Worm (Caenorhabditis elegans) whole organism, L4 larva: ENCODE data around the gene ZK353.3.
A peak's percentile ranks its signal among the peaks of the same experiment; 100 is the strongest.

Experiments
- D1046.2 ChIP-seq: fragments of 200-800 bp; sonication (Bioruptor generic); IDR thresholded peaks from 2 replicates; pipeline ENCODE4 v1.3.6; 2022; ENCODE audit warnings: missing genetic modification characterization, missing compliant biosample characterization
- F10B5.3 ChIP-seq: sonication (generic microtip); optimal IDR thresholded peaks from 2 replicates; lab custom pipeline; 2016; ENCODE audit warnings: mild to moderate bottlenecking, missing genetic modification characterization, missing compliant biosample characterization
- T26A8.4 ChIP-seq: fragments of 200-800 bp; sonication (Bioruptor generic); IDR thresholded peaks from 2 replicates; pipeline ENCODE4 v1.3.6; 2022; ENCODE audit warnings: missing genetic modification characterization, missing compliant biosample characterization
- Y105C5A.15 ChIP-seq: fragments of 200-800 bp; sonication (Bioruptor generic); IDR thresholded peaks from 2 replicates; pipeline ENCODE4 v1.3.6; 2022; ENCODE audit warnings: missing genetic modification characterization, missing compliant biosample characterization
- Y48G9A.11 ChIP-seq: fragments of 200-800 bp; sonication (Bioruptor generic); IDR thresholded peaks from 2 replicates; pipeline ENCODE4 v1.3.6; 2022; ENCODE audit warnings: missing genetic modification reagents, missing genetic modification characterization, missing compliant biosample characterization
- Y5F2A.4 ChIP-seq: fragments of 200-800 bp; sonication (Bioruptor generic); optimal IDR thresholded peaks from 2 replicates; lab custom pipeline; 2018; ENCODE audit warnings: mild to moderate bottlenecking, missing genetic modification characterization, missing compliant biosample characterization
- aha-1 ChIP-seq: fragments of 150-350 bp; peaks from one replicate; lab custom pipeline; 2014; ENCODE audit warnings: missing biosample characterization, missing genetic modification characterization
- aly-2 ChIP-seq: sonication (generic microtip); optimal IDR thresholded peaks from 2 replicates; lab custom pipeline; 2018; ENCODE audit warnings: missing biosample characterization, missing genetic modification characterization
- attf-4 ChIP-seq: sonication (generic microtip); optimal IDR thresholded peaks from 3 replicates; lab custom pipeline; 2017; ENCODE audit warnings: missing biosample characterization, missing genetic modification characterization
- ceh-20 ChIP-seq: fragments of 200-800 bp; sonication (Bioruptor generic); IDR thresholded peaks from 2 replicates; pipeline ENCODE4 v1.3.6; 2022; ENCODE audit warnings: missing genetic modification reagents, missing genetic modification characterization, missing compliant biosample characterization
- ceh-82 ChIP-seq: sonication (generic microtip); optimal IDR thresholded peaks from 2 replicates; lab custom pipeline; 2017; ENCODE audit warnings: missing biosample characterization, missing genetic modification characterization
- cey-2 ChIP-seq: sonication (generic microtip); optimal IDR thresholded peaks from 3 replicates; lab custom pipeline; 2017; ENCODE audit warnings: missing genetic modification characterization, mild to moderate bottlenecking, missing compliant biosample characterization, antibody characterized with exemption, borderline replicate concordance; ENCODE audit not compliant: insufficient read depth
- ctbp-1 ChIP-seq: fragments of 200-800 bp; sonication (Bioruptor generic); IDR thresholded peaks from 2 replicates; pipeline ENCODE4 v1.3.6; 2022; ENCODE audit warnings: missing genetic modification reagents, missing genetic modification characterization, missing compliant biosample characterization
- daf-12 ChIP-seq: fragments of 150-350 bp; optimal IDR thresholded peaks from 2 replicates; lab custom pipeline; 2014; ENCODE audit warnings: missing biosample characterization, missing genetic modification reagents, missing genetic modification characterization
- daf-16 ChIP-seq, 3 experiments: sonication (generic microtip); optimal IDR thresholded peaks; 2 replicates each; lab custom pipeline; 2016 to 2017; ENCODE audit warnings: missing genetic modification characterization in 3 of 3, missing genetic modification reagents in 3 of 3, mild to moderate bottlenecking in 2 of 3, missing compliant biosample characterization in 2 of 3, missing biosample characterization in 1 of 3, moderate library complexity in 1 of 3
- daf-19 ChIP-seq: fragments of 200-800 bp; sonication (Bioruptor generic); conservative IDR thresholded peaks from 2 replicates; pipeline ENCODE4 v1.3.6; 2022; ENCODE audit warnings: missing genetic modification characterization, missing compliant biosample characterization
- duxl-1 ChIP-seq: sonication (generic microtip); optimal IDR thresholded peaks from 2 replicates; lab custom pipeline; 2016; ENCODE audit warnings: mild to moderate bottlenecking, missing genetic modification characterization, moderate library complexity, missing compliant biosample characterization; ENCODE audit not compliant: poor library complexity
- egl-43 ChIP-seq: fragments of 200-800 bp; sonication (Bioruptor generic); IDR thresholded peaks from 2 replicates; pipeline ENCODE4 v1.3.6; 2022; ENCODE audit warnings: missing genetic modification reagents, missing genetic modification characterization, missing compliant biosample characterization
- fkh-10 ChIP-seq: fragments of 150-350 bp; optimal IDR thresholded peaks from 2 replicates; lab custom pipeline; 2014; ENCODE audit warnings: missing biosample characterization, missing genetic modification reagents, missing genetic modification characterization
- fos-1 ChIP-seq: fragments of 150-350 bp; optimal IDR thresholded peaks from 2 replicates; lab custom pipeline; 2014; ENCODE audit warnings: missing biosample characterization, missing genetic modification characterization
- gei-8 ChIP-seq: fragments of 200-800 bp; sonication (Bioruptor generic); optimal IDR thresholded peaks from 2 replicates; lab custom pipeline; 2018; ENCODE audit warnings: mild to moderate bottlenecking, missing genetic modification characterization, missing compliant biosample characterization
- hlh-30 ChIP-seq: sonication (generic microtip); optimal IDR thresholded peaks from 2 replicates; lab custom pipeline; 2017; ENCODE audit warnings: antibody characterized with exemption, mild to moderate bottlenecking, missing genetic modification characterization, missing compliant biosample characterization; ENCODE audit not compliant: insufficient read depth
- jun-1 ChIP-seq: fragments of 150-350 bp; optimal IDR thresholded peaks from 2 replicates; lab custom pipeline; 2014; ENCODE audit warnings: missing biosample characterization, missing genetic modification reagents, missing genetic modification characterization
- lim-7 ChIP-seq: fragments of 200-800 bp; sonication (Bioruptor generic); IDR thresholded peaks from 2 replicates; pipeline ENCODE4 v1.3.6; 2022; ENCODE audit warnings: missing genetic modification characterization, missing compliant biosample characterization
- lin-13 ChIP-seq: fragments of 150-350 bp; optimal IDR thresholded peaks from 2 replicates; lab custom pipeline; 2014; ENCODE audit warnings: missing biosample characterization, missing genetic modification reagents, missing genetic modification characterization
- lin-38 ChIP-seq: fragments of 200-800 bp; sonication (Bioruptor generic); IDR thresholded peaks from 2 replicates; pipeline ENCODE4 v1.3.6; 2022; ENCODE audit warnings: missing genetic modification reagents, missing genetic modification characterization, missing compliant biosample characterization
- lir-3 ChIP-seq: sonication (generic microtip); optimal IDR thresholded peaks from 2 replicates; lab custom pipeline; 2016; ENCODE audit warnings: mild to moderate bottlenecking, missing genetic modification characterization, missing compliant biosample characterization
- madf-5 ChIP-seq, 2 experiments: fragments of 200-800 bp; sonication (Bioruptor generic); IDR thresholded peaks; 2 replicates each; pipeline ENCODE4 v1.3.6; 2022; ENCODE audit warnings: missing compliant biosample characterization in 2 of 2, missing genetic modification characterization in 2 of 2
- mdt-29 ChIP-seq: fragments of 200-800 bp; sonication (Bioruptor generic); IDR thresholded peaks from 2 replicates; pipeline ENCODE4 v1.3.6; 2022; ENCODE audit warnings: missing genetic modification reagents, missing genetic modification characterization, missing compliant biosample characterization
- mep-1 ChIP-seq: fragments of 150-350 bp; sonication (generic microtip); optimal IDR thresholded peaks from 3 replicates; lab custom pipeline; 2014; ENCODE audit warnings: missing biosample characterization, missing genetic modification characterization
- mxl-2 ChIP-seq: fragments of 200-800 bp; sonication (Bioruptor generic); conservative IDR thresholded peaks from 2 replicates; pipeline ENCODE4 v1.3.6; 2022; ENCODE audit warnings: missing genetic modification reagents, missing genetic modification characterization, missing compliant biosample characterization
- mxl-3 ChIP-seq: fragments of 200-800 bp; sonication (Bioruptor generic); optimal IDR thresholded peaks from 2 replicates; lab custom pipeline; 2018; ENCODE audit warnings: mild to moderate bottlenecking, missing genetic modification characterization, missing compliant biosample characterization
- nhr-41 ChIP-seq: fragments of 200-800 bp; sonication (Bioruptor generic); IDR thresholded peaks from 2 replicates; pipeline ENCODE4 v1.3.6; 2022; ENCODE audit warnings: missing genetic modification reagents, missing genetic modification characterization, missing compliant biosample characterization
- nhr-42 ChIP-seq: fragments of 200-800 bp; sonication (Bioruptor generic); IDR thresholded peaks from 2 replicates; pipeline ENCODE4 v1.3.6; 2022; ENCODE audit warnings: missing genetic modification characterization, missing compliant biosample characterization
- nhr-6 ChIP-seq: fragments of 150-350 bp; optimal IDR thresholded peaks from 2 replicates; lab custom pipeline; 2014; ENCODE audit warnings: missing biosample characterization, missing genetic modification characterization
- nhr-76 ChIP-seq: fragments of 150-350 bp; optimal IDR thresholded peaks from 2 replicates; lab custom pipeline; 2014; ENCODE audit warnings: missing biosample characterization, missing genetic modification characterization
- nhr-77 ChIP-seq: fragments of 150-350 bp; optimal IDR thresholded peaks from 2 replicates; lab custom pipeline; 2014; ENCODE audit warnings: missing biosample characterization, missing genetic modification characterization
- pha-4 ChIP-seq, 2 experiments: fragments of 150-350 bp in 1 of 2; fragments of 200-800 bp in 1 of 2; sonication (Bioruptor generic) in 1 of 2; IDR thresholded peaks in 1 of 2; optimal IDR thresholded peaks in 1 of 2; 2 replicates each; pipeline versions ENCODE4 v1.3.6 to Lab custom; 2014 to 2022; ENCODE audit warnings: missing genetic modification characterization in 2 of 2, missing genetic modification reagents in 2 of 2, missing biosample characterization in 1 of 2, missing compliant biosample characterization in 1 of 2
- php-3 ChIP-seq: fragments of 200-800 bp; sonication (Bioruptor generic); IDR thresholded peaks from 2 replicates; pipeline ENCODE4 v1.3.6; 2022; ENCODE audit warnings: missing genetic modification reagents, missing genetic modification characterization, missing compliant biosample characterization
- rbr-2 ChIP-seq: sonication (generic microtip); optimal IDR thresholded peaks from 2 replicates; lab custom pipeline; 2016; ENCODE audit warnings: missing genotype, missing genetic modification characterization, missing compliant biosample characterization
- sdz-12 ChIP-seq: fragments of 200-800 bp; sonication (Bioruptor generic); optimal IDR thresholded peaks from 2 replicates; lab custom pipeline; 2018; ENCODE audit warnings: mild to moderate bottlenecking, missing genetic modification characterization, missing compliant biosample characterization
- skn-1 ChIP-seq: fragments of 150-350 bp; optimal IDR thresholded peaks from 2 replicates; lab custom pipeline; 2014; ENCODE audit warnings: missing biosample characterization, missing genetic modification characterization
- spr-1 ChIP-seq: sonication (generic microtip); optimal IDR thresholded peaks from 2 replicates; lab custom pipeline; 2016; ENCODE audit warnings: mild to moderate bottlenecking, missing genetic modification characterization, missing compliant biosample characterization
- spr-3 ChIP-seq: fragments of 200-800 bp; sonication (Bioruptor generic); optimal IDR thresholded peaks from 2 replicates; lab custom pipeline; 2018; ENCODE audit warnings: mild to moderate bottlenecking, missing genetic modification characterization, missing compliant biosample characterization
- tag-97 ChIP-seq: fragments of 200-800 bp; sonication (Bioruptor generic); IDR thresholded peaks from 2 replicates; pipeline ENCODE4 v1.3.6; 2022; ENCODE audit warnings: missing genetic modification characterization, missing compliant biosample characterization
- tra-1 ChIP-seq: fragments of 200-800 bp; sonication (Bioruptor generic); IDR thresholded peaks from 2 replicates; pipeline ENCODE4 v1.3.6; 2022; ENCODE audit warnings: missing genetic modification reagents, missing genetic modification characterization, missing compliant biosample characterization
- unc-130 ChIP-seq: sonication (generic microtip); optimal IDR thresholded peaks from 2 replicates; lab custom pipeline; 2016; ENCODE audit warnings: missing genetic modification reagents, missing genetic modification characterization, missing compliant biosample characterization
- zag-1 ChIP-seq: fragments of 150-350 bp; optimal IDR thresholded peaks from 2 replicates; lab custom pipeline; 2014; ENCODE audit warnings: missing biosample characterization, missing genetic modification characterization
- zfp-2 ChIP-seq: sonication (generic microtip); optimal IDR thresholded peaks from 2 replicates; lab custom pipeline; 2016; ENCODE audit warnings: mild to moderate bottlenecking, missing genetic modification characterization, missing compliant biosample characterization
- ztf-11 ChIP-seq: fragments of 150-350 bp; optimal IDR thresholded peaks from 2 replicates; lab custom pipeline; 2014; ENCODE audit warnings: missing biosample characterization, missing genetic modification characterization
- ztf-7 ChIP-seq: fragments of 150-350 bp; optimal IDR thresholded peaks from 2 replicates; lab custom pipeline; 2014; ENCODE audit warnings: missing biosample characterization, missing genetic modification characterization

ZK353.3 gene

ce11 chrIII:8356407-8356881 is 39.3 kb upstream of the ZK353.3 start (continued):
- no peak for TF ChIP-seq unc-130 (GFP tag; lab: Kevin White, UChicago)
- TF ChIP-seq egl-43 (GFP tag; lab: Robert Waterston, UW): no peak; the same call in 1 of the 2 replicates
- no peak for TF ChIP-seq zag-1 (tag; lab: Kevin White, UChicago)
- TF ChIP-seq mxl-3 (GFP tag; lab: Kevin White, UChicago): peak; percentile 71
- no peak for TF ChIP-seq D1046.2 (GFP tag; lab: Robert Waterston, UW)
- TF ChIP-seq ztf-7 (tag; lab: Kevin White, UChicago): peak; percentile 50
- TF ChIP-seq lin-13 (GFP tag; lab: Kevin White, UChicago): peak; percentile 79
- peak; percentile 37 for TF ChIP-seq duxl-1 (tag; lab: Kevin White, UChicago)
- TF ChIP-seq ceh-20 (GFP tag; lab: Robert Waterston, UW): 0 out of 2 replicates have a peak, but pooled peaks have one; percentile 14
- TF ChIP-seq spr-1 (tag; lab: Kevin White, UChicago): no peak
- TF ChIP-seq lin-38 (GFP tag; lab: Robert Waterston, UW): peak; percentile 68
- TF ChIP-seq rbr-2 (tag; lab: Kevin White, UChicago): peak; percentile 81
- no peak for TF ChIP-seq ceh-82
- no peak for TF ChIP-seq ztf-11 (tag; lab: Kevin White, UChicago)
- TF ChIP-seq aha-1 (tag; lab: Kevin White, UChicago): peak; percentile 86
- TF ChIP-seq pha-4 (GFP tag; IDR thresholded peaks at IDR 0.05; lab: Robert Waterston, UW): no peak
- peak; percentile 43 for TF ChIP-seq pha-4 (tag; optimal IDR thresholded peaks at IDR 0.05; lab: Kevin White, UChicago)
- peak; percentile 64 for TF ChIP-seq nhr-6
- no peak for TF ChIP-seq lir-3 (tag; lab: Kevin White, UChicago)
- TF ChIP-seq php-3 (GFP tag; lab: Robert Waterston, UW): no peak
- TF ChIP-seq zfp-2 (tag; lab: Kevin White, UChicago): no peak
- TF ChIP-seq ctbp-1 (GFP tag; lab: Robert Waterston, UW): peak; percentile 65
- no peak for TF ChIP-seq Y105C5A.15 (GFP tag; lab: Robert Waterston, UW)
- TF ChIP-seq daf-12 (tag; lab: Kevin White, UChicago): no peak
- TF ChIP-seq F10B5.3 (tag; lab: Kevin White, UChicago): no peak
- TF ChIP-seq tra-1: 0 out of 2 replicates have a peak, but pooled peaks have one; percentile 17
- TF ChIP-seq fkh-10: peak; percentile 33
- TF ChIP-seq hlh-30 (tag; lab: Kevin White, UChicago): peak; percentile 68
- TF ChIP-seq nhr-77 (tag; lab: Kevin White, UChicago): peak; percentile 58
- no peak for TF ChIP-seq jun-1
- no peak for TF ChIP-seq fos-1 (tag; lab: Kevin White, UChicago)
- TF ChIP-seq cey-2: no peak
- no peak for TF ChIP-seq tag-97 (GFP tag; lab: Robert Waterston, UW)
- TF ChIP-seq lim-7 (GFP tag; lab: Robert Waterston, UW): peak; percentile 49; the same call in 1 of the 2 replicates
- no peak for TF ChIP-seq nhr-42 (GFP tag; lab: Robert Waterston, UW)
- no peak for TF ChIP-seq attf-4
- no peak for TF ChIP-seq daf-19 (GFP tag; lab: Robert Waterston, UW)
- TF ChIP-seq daf-16 (GFP tag; optimal IDR thresholded peaks at IDR 0.05; lab: Kevin White, UChicago): peak in 1 of 2 experiments; percentile 28
- peak; percentile 15 for TF ChIP-seq daf-16 (tag; optimal IDR thresholded peaks at IDR 0.05; lab: Kevin White, UChicago)
- TF ChIP-seq nhr-76 (tag; lab: Kevin White, UChicago): no peak
- no peak for TF ChIP-seq mdt-29 (GFP tag; lab: Robert Waterston, UW)
- no peak for TF ChIP-seq spr-3 (GFP tag; lab: Kevin White, UChicago)
- no peak for TF ChIP-seq mxl-2 (GFP tag; lab: Robert Waterston, UW)
- TF ChIP-seq Y5F2A.4: no peak
- TF ChIP-seq gei-8: no peak
- no peak for TF ChIP-seq aly-2 (tag; lab: Kevin White, UChicago)
- TF ChIP-seq T26A8.4 (GFP tag; lab: Robert Waterston, UW): peak; percentile 51
- TF ChIP-seq nhr-41 (GFP tag; lab: Robert Waterston, UW): no peak
- no peak for TF ChIP-seq skn-1
- no peak for TF ChIP-seq Y48G9A.11 (GFP tag; lab: Robert Waterston, UW)
- no peak for TF ChIP-seq madf-5 (GFP tag; IDR thresholded peaks at IDR 0.05; lab: Robert Waterston, UW)
- no peak for TF ChIP-seq sdz-12 (GFP tag; lab: Kevin White, UChicago)
- TF ChIP-seq mep-1 (tag; lab: Kevin White, UChicago): peak; percentile 92
